Worm (Caenorhabditis elegans) whole organism, late embryonic: Measurements from ENCODE around the gene ZK809.1.
A peak's percentile ranks its signal among the peaks of the same experiment; 100 is the strongest.

Experiments used
- C08G9.2 ChIP-seq: sonication (generic microtip); optimal IDR thresholded peaks from 2 replicates; lab custom pipeline; 2016; ENCODE audit warnings: mild to moderate bottlenecking, missing genetic modification characterization, moderate library complexity, missing compliant biosample characterization
- K09A11.1 ChIP-seq: sonication (generic microtip); optimal IDR thresholded peaks from 2 replicates; lab custom pipeline; 2017; ENCODE audit warnings: antibody characterized with exemption, mild to moderate bottlenecking, missing genetic modification characterization, missing compliant biosample characterization; ENCODE audit not compliant: insufficient read depth
- T23F11.4 ChIP-seq: fragments of 200-800 bp; sonication (Bioruptor generic); optimal IDR thresholded peaks from 2 replicates; lab custom pipeline; 2018; ENCODE audit warnings: mild to moderate bottlenecking, missing genetic modification characterization, missing compliant biosample characterization
- ama-1 ChIP-seq: fragments of 150-350 bp; optimal IDR thresholded peaks from 2 replicates; lab custom pipeline; 2014
- ceh-14 ChIP-seq: sonication (generic microtip); optimal IDR thresholded peaks from 2 replicates; lab custom pipeline; 2016; ENCODE audit warnings: missing genotype, missing genetic modification characterization, missing compliant biosample characterization
- ceh-19 ChIP-seq: fragments of 200-800 bp; sonication (Bioruptor generic); optimal IDR thresholded peaks from 2 replicates; lab custom pipeline; 2018; ENCODE audit warnings: mild to moderate bottlenecking, missing genetic modification characterization, missing compliant biosample characterization
- ceh-2 ChIP-seq: sonication (generic microtip); optimal IDR thresholded peaks from 2 replicates; lab custom pipeline; 2016; ENCODE audit warnings: missing genotype, missing genetic modification characterization, missing compliant biosample characterization
- ceh-22 ChIP-seq: sonication (generic microtip); optimal IDR thresholded peaks from 2 replicates; lab custom pipeline; 2017; ENCODE audit warnings: missing biosample characterization, missing genetic modification characterization
- ceh-31 ChIP-seq: sonication (generic microtip); optimal IDR thresholded peaks from 2 replicates; lab custom pipeline; 2016; ENCODE audit warnings: missing genetic modification characterization, missing compliant biosample characterization
- ceh-45 ChIP-seq: fragments of 200-800 bp; sonication (Bioruptor generic); IDR thresholded peaks from 2 replicates; pipeline ENCODE4 v1.3.6; 2022; ENCODE audit warnings: missing genetic modification reagents, missing genetic modification characterization, missing compliant biosample characterization
- ceh-48 ChIP-seq: sonication (generic microtip); optimal IDR thresholded peaks from 2 replicates; lab custom pipeline; 2016; ENCODE audit warnings: missing genetic modification characterization, inconsistent platforms, missing compliant biosample characterization
- ceh-9 ChIP-seq: sonication (generic microtip); optimal IDR thresholded peaks from 2 replicates; lab custom pipeline; 2016; ENCODE audit warnings: mild to moderate bottlenecking, missing genetic modification characterization, inconsistent platforms, missing compliant biosample characterization
- dve-1 ChIP-seq: sonication (generic microtip); optimal IDR thresholded peaks from 2 replicates; lab custom pipeline; 2017; ENCODE audit warnings: antibody characterized with exemption, mild to moderate bottlenecking, missing genetic modification characterization, missing compliant biosample characterization
- elt-4 ChIP-seq: sonication (generic microtip); optimal IDR thresholded peaks from 2 replicates; lab custom pipeline; 2016; ENCODE audit warnings: missing genetic modification characterization, missing compliant biosample characterization
- ets-4 ChIP-seq: sonication (generic microtip); optimal IDR thresholded peaks from 2 replicates; lab custom pipeline; 2016; ENCODE audit warnings: missing genetic modification characterization, missing compliant biosample characterization
- eyg-1 ChIP-seq: sonication (generic microtip); optimal IDR thresholded peaks from 2 replicates; lab custom pipeline; 2016; ENCODE audit warnings: missing genotype, missing genetic modification characterization, missing compliant biosample characterization
- fkh-6 ChIP-seq: sonication (generic microtip); optimal IDR thresholded peaks from 2 replicates; lab custom pipeline; 2016; ENCODE audit warnings: missing genetic modification characterization, missing compliant biosample characterization
- gmeb-2 ChIP-seq: sonication (generic microtip); optimal IDR thresholded peaks from 2 replicates; lab custom pipeline; 2016; ENCODE audit warnings: missing genetic modification characterization, inconsistent platforms, missing compliant biosample characterization
- hlh-13 ChIP-seq: fragments of 200-800 bp; sonication (Bioruptor generic); optimal IDR thresholded peaks from 2 replicates; lab custom pipeline; 2018; ENCODE audit warnings: mild to moderate bottlenecking, missing genetic modification characterization, missing compliant biosample characterization
- hlh-15 ChIP-seq: sonication (generic microtip); optimal IDR thresholded peaks from 2 replicates; lab custom pipeline; 2016; ENCODE audit warnings: missing genetic modification characterization, missing compliant biosample characterization
- hlh-30 ChIP-seq: sonication (generic microtip); optimal IDR thresholded peaks from 2 replicates; lab custom pipeline; 2017; ENCODE audit warnings: antibody characterized with exemption, missing genetic modification characterization, missing compliant biosample characterization; ENCODE audit not compliant: insufficient read depth
- hlh-6 ChIP-seq: sonication (generic microtip); optimal IDR thresholded peaks from 2 replicates; lab custom pipeline; 2016; ENCODE audit warnings: missing genotype, missing genetic modification characterization, missing compliant biosample characterization
- hlh-8 ChIP-seq: sonication (generic microtip); optimal IDR thresholded peaks from 2 replicates; lab custom pipeline; 2016; ENCODE audit warnings: missing genotype, missing genetic modification characterization, missing compliant biosample characterization
- madf-2 ChIP-seq: sonication (generic microtip); optimal IDR thresholded peaks from 2 replicates; lab custom pipeline; 2017; ENCODE audit warnings: missing genetic modification characterization, missing compliant biosample characterization
- mec-3 ChIP-seq: sonication (generic microtip); optimal IDR thresholded peaks from 2 replicates; lab custom pipeline; 2016; ENCODE audit warnings: borderline replicate concordance, missing genetic modification characterization, missing compliant biosample characterization
- nfya-1 ChIP-seq: sonication (generic microtip); optimal IDR thresholded peaks from 2 replicates; lab custom pipeline; 2017; ENCODE audit warnings: missing genetic modification characterization, mild to moderate bottlenecking, missing compliant biosample characterization, antibody characterized with exemption, moderate library complexity
- nhr-232 ChIP-seq: sonication (generic microtip); optimal IDR thresholded peaks from 2 replicates; lab custom pipeline; 2016; ENCODE audit warnings: missing genetic modification characterization, missing compliant biosample characterization
- odd-2 ChIP-seq: sonication (generic microtip); optimal IDR thresholded peaks from 2 replicates; lab custom pipeline; 2017; ENCODE audit warnings: antibody characterized with exemption, mild to moderate bottlenecking, missing genetic modification characterization, missing compliant biosample characterization
- pat-9 ChIP-seq: fragments of 200-800 bp; sonication (Bioruptor generic); optimal IDR thresholded peaks from 2 replicates; lab custom pipeline; 2018; ENCODE audit warnings: mild to moderate bottlenecking, missing genetic modification characterization, moderate library complexity, missing compliant biosample characterization
- pax-1 ChIP-seq: fragments of 150-350 bp; optimal IDR thresholded peaks from 2 replicates; lab custom pipeline; 2014; ENCODE audit warnings: missing biosample characterization, missing genetic modification characterization
- pha-2 ChIP-seq: sonication (generic microtip); optimal IDR thresholded peaks from 2 replicates; lab custom pipeline; 2017; ENCODE audit warnings: mild to moderate bottlenecking, missing genetic modification characterization, missing compliant biosample characterization
- pqm-1 ChIP-seq: sonication (generic microtip); optimal IDR thresholded peaks from 2 replicates; lab custom pipeline; 2016; ENCODE audit warnings: missing genetic modification characterization, missing compliant biosample characterization
- pros-1 ChIP-seq: fragments of 150-350 bp; optimal IDR thresholded peaks from 2 replicates; lab custom pipeline; 2014; ENCODE audit warnings: missing biosample characterization, missing genetic modification reagents, missing genetic modification characterization
- ref-2 ChIP-seq: sonication (generic microtip); optimal IDR thresholded peaks from 2 replicates; lab custom pipeline; 2016; ENCODE audit warnings: missing genetic modification characterization, missing compliant biosample characterization
- rnt-1 ChIP-seq: sonication (generic microtip); optimal IDR thresholded peaks from 2 replicates; lab custom pipeline; 2016; ENCODE audit warnings: missing genetic modification characterization, missing compliant biosample characterization
- sox-2 ChIP-seq: fragments of 200-800 bp; sonication (Bioruptor generic); IDR thresholded peaks from 2 replicates; pipeline ENCODE4 v1.3.6; 2022; ENCODE audit warnings: missing genetic modification reagents, missing genetic modification characterization, missing compliant biosample characterization
- sox-4 ChIP-seq: sonication (generic microtip); optimal IDR thresholded peaks from 2 replicates; lab custom pipeline; 2017; ENCODE audit warnings: mild to moderate bottlenecking, missing genetic modification characterization, inconsistent platforms, missing compliant biosample characterization
- tbx-2 ChIP-seq: sonication (generic microtip); optimal IDR thresholded peaks from 2 replicates; lab custom pipeline; 2016; ENCODE audit warnings: missing genetic modification characterization, missing compliant biosample characterization
- ttx-3 ChIP-seq: sonication (generic microtip); optimal IDR thresholded peaks from 2 replicates; lab custom pipeline; 2016; ENCODE audit warnings: missing genetic modification reagents, missing genetic modification characterization, missing compliant biosample characterization
- unc-3 ChIP-seq, 2 experiments: fragments of 200-800 bp in 1 of 2; sonication (Bioruptor generic) in 1 of 2; sonication (generic microtip) in 1 of 2; conservative IDR thresholded peaks in 1 of 2; optimal IDR thresholded peaks in 1 of 2; 2 replicates each; pipeline versions ENCODE4 v1.3.6 to Lab custom; 2016 to 2022; ENCODE audit warnings: missing compliant biosample characterization in 2 of 2, missing genetic modification characterization in 2 of 2, missing genetic modification reagents in 1 of 2
- unc-42 ChIP-seq: sonication (generic microtip); optimal IDR thresholded peaks from 2 replicates; lab custom pipeline; 2016; ENCODE audit warnings: missing genotype, missing genetic modification characterization, missing compliant biosample characterization
- unc-86 ChIP-seq: sonication (generic microtip); optimal IDR thresholded peaks from 2 replicates; lab custom pipeline; 2016; ENCODE audit warnings: missing genetic modification characterization, missing compliant biosample characterization
- ztf-16 ChIP-seq: sonication (generic microtip); optimal IDR thresholded peaks from 2 replicates; lab custom pipeline; 2017; ENCODE audit warnings: missing genetic modification characterization, missing compliant biosample characterization

The ZK809.1 gene

DNA sequence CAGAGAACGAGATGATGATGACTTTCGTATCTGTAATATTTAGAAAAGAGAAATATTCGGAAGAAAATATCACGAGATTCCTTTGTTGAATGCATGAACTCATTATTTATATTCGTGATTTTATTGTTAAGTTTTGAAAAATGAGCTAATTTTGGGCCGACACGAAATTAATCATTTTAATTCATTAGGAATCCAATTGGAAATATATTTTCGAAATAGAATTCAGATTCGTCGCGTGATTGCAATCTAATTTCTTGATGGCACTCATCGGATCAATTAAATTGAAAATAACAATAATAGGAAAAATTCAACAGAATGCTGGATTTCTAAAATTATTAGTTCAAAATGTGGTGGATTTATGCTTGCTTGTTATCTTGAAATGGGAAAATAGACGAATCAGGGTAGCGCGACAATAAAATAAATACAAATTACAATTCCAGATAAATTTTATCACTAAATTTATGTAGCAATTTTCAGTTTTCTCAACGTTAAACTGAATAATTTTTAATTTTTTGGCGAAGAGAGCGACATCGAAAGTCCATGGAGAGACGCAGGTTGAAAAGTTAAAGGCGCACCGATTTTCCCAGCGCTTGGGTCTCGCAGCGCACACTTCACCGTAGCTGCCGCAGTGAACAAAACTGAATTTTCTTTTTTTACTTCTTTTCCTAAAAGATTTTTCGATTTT lies 40.0 kb upstream of the ZK809.1 start (continued):
- TF ChIP-seq unc-42 (tag; lab: Kevin White, UChicago) (peak; percentile 50), K09A11.1 (tag; lab: Kevin White, UChicago) (no peak), unc-86 (no peak), tbx-2 (tag; lab: Kevin White, UChicago) (peak; percentile 2), T23F11.4 (GFP tag; lab: Kevin White, UChicago) (no peak), ceh-31 (tag; lab: Kevin White, UChicago) (peak; percentile 24), pros-1 (tag; lab: Kevin White, UChicago) (no peak), unc-3 (GFP tag; conservative IDR thresholded peaks at IDR 0.05; lab: Robert Waterston, UW) (no peak), unc-3 (tag; optimal IDR thresholded peaks at IDR 0.05; lab: Kevin White, UChicago) (no peak), eyg-1 (tag; lab: Kevin White, UChicago) (no peak), dve-1 (tag; lab: Kevin White, UChicago) (no peak), hlh-30 (tag; lab: Kevin White, UChicago) (no peak), C08G9.2 (tag; lab: Kevin White, UChicago) (no peak), ets-4 (no peak), pax-1 (tag; lab: Kevin White, UChicago) (no peak), hlh-8 (no peak), mec-3 (no peak), pqm-1 (no peak), ceh-9 (tag; lab: Kevin White, UChicago) (no peak), ceh-19 (GFP tag; lab: Kevin White, UChicago) (no peak), ama-1 (lab: Kevin White, UChicago) (peak; percentile 37), ceh-45 (no peak), madf-2 (tag; lab: Kevin White, UChicago) (no peak), ztf-16 (tag; lab: Kevin White, UChicago) (no peak), hlh-15 (tag; lab: Kevin White, UChicago) (no peak), ceh-48 (tag; lab: Kevin White, UChicago) (no peak), sox-2 (GFP tag; lab: Robert Waterston, UW) (no peak), ttx-3 (tag; lab: Kevin White, UChicago) (no peak), pat-9 (tag; lab: Kevin White, UChicago) (peak; percentile 8), elt-4 (no peak), hlh-13 (no peak), pha-2 (tag; lab: Kevin White, UChicago) (no peak), sox-4 (tag; lab: Kevin White, UChicago) (peak; percentile 16), nhr-232 (tag; lab: Kevin White, UChicago) (no peak), ceh-2 (tag; lab: Kevin White, UChicago) (no peak), nfya-1 (tag; lab: Kevin White, UChicago) (peak; percentile 67), ref-2 (tag; lab: Kevin White, UChicago) (no peak), ceh-14 (tag; lab: Kevin White, UChicago) (no peak), hlh-6 (tag; lab: Kevin White, UChicago) (no peak), rnt-1 (tag; lab: Kevin White, UChicago) (no peak), odd-2 (tag; lab: Kevin White, UChicago) (no peak), ceh-22 (tag; lab: Kevin White, UChicago) (no peak), gmeb-2 (tag; lab: Kevin White, UChicago) (no peak), fkh-6 (tag; lab: Kevin White, UChicago) (no peak)
